Worm (Caenorhabditis elegans) whole organism, L4/young adult: ENCODE results near the gene ZK896.5.

Source experiments
- dao-5 ChIP-seq: sonication (generic microtip); optimal IDR thresholded peaks from 2 replicates; lab custom pipeline; 2016; ENCODE audit warnings: missing genotype, missing genetic modification characterization, moderate library complexity, missing compliant biosample characterization
- him-1 ChIP-seq: sonication (generic microtip); optimal IDR thresholded peaks from 2 replicates; lab custom pipeline; 2016; ENCODE audit warnings: missing genotype, missing genetic modification reagents, missing genetic modification characterization, missing compliant biosample characterization

DNA sequence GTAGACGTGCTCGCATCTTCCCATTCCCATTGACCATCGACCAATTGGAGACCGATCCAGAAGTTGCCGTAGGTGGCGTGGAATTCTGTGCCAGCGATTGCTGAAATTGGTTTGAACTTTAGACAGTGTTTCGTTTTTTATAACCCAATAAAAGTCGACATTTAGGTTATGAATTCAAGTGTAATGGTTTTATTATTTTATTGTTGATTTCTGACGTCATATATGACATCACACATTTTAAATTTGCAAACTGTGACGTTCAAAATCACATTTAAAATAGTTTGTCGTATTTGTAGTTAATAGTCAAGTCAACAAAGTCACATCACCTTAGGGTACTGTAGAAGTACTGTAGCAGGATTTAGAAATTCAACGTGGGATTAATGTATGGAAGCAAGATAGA, 9.1 kb downstream of the ZK896.5 start:
- TF ChIP-seq him-1 (no peak), dao-5 (tag; lab: Kevin White, UChicago) (no peak)
